Fruit fly (Drosophila melanogaster) S2 (cell line): ENCODE measurements around the gene Coq6.

Source experiments
- CG8478 ChIP-seq: fragments of >200 bp; optimal IDR thresholded peaks from 2 replicates; lab custom pipeline; 2018
- CTCF ChIP-seq, 2 experiments: fragments of >200 bp; optimal IDR thresholded peaks; 2 replicates each; lab custom pipeline; 2018

dm6 chr2L:5553750-5554149 is 21.7 kb upstream of the Coq6 start, which contains the start of the genes CG14013 and CG14017:
- no peak for TF ChIP-seq CG8478 (lab: Kevin White, UChicago)
- TF ChIP-seq CTCF (optimal IDR thresholded peaks at IDR 0.05; lab: Kevin White, UChicago), result no peak
